Worm (Caenorhabditis elegans) whole organism, L4 larva: ENCODE results near the gene F21D5.6.
"Not testable (repeated sequence)": the region's sequence is repeated elsewhere in the genome, so short reads cannot be mapped to it uniquely, and the experiment has no call there.

Experiments
- D1046.2 ChIP-seq: fragments of 200-800 bp; sonication (Bioruptor generic); IDR thresholded peaks from 2 replicates; pipeline ENCODE4 v1.3.6; 2022; ENCODE audit warnings: missing genetic modification characterization, missing compliant biosample characterization
- R02D3.7 ChIP-seq: fragments of 150-350 bp; sonication (generic microtip); optimal IDR thresholded peaks from 3 replicates; lab custom pipeline; 2014; ENCODE audit warnings: missing biosample characterization, missing genetic modification characterization
- T26A8.4 ChIP-seq: fragments of 200-800 bp; sonication (Bioruptor generic); IDR thresholded peaks from 2 replicates; pipeline ENCODE4 v1.3.6; 2022; ENCODE audit warnings: missing genetic modification characterization, missing compliant biosample characterization
- aha-1 ChIP-seq: fragments of 150-350 bp; peaks from one replicate; lab custom pipeline; 2014; ENCODE audit warnings: missing biosample characterization, missing genetic modification characterization
- ceh-20 ChIP-seq: fragments of 200-800 bp; sonication (Bioruptor generic); IDR thresholded peaks from 2 replicates; pipeline ENCODE4 v1.3.6; 2022; ENCODE audit warnings: missing genetic modification reagents, missing genetic modification characterization, missing compliant biosample characterization
- ceh-62 ChIP-seq: sonication (generic microtip); optimal IDR thresholded peaks from 2 replicates; lab custom pipeline; 2017; ENCODE audit warnings: missing biosample characterization, missing genetic modification characterization
- ces-1 ChIP-seq: fragments of 150-350 bp; sonication (generic microtip); optimal IDR thresholded peaks from 4 replicates; lab custom pipeline; 2014; ENCODE audit warnings: missing biosample characterization, missing genetic modification reagents, missing genetic modification characterization
- ctbp-1 ChIP-seq: fragments of 200-800 bp; sonication (Bioruptor generic); IDR thresholded peaks from 2 replicates; pipeline ENCODE4 v1.3.6; 2022; ENCODE audit warnings: missing genetic modification reagents, missing genetic modification characterization, missing compliant biosample characterization
- daf-16 ChIP-seq, 3 experiments: sonication (generic microtip); optimal IDR thresholded peaks; 2 replicates each; lab custom pipeline; 2016 to 2017; ENCODE audit warnings: missing genetic modification characterization in 3 of 3, missing genetic modification reagents in 3 of 3, mild to moderate bottlenecking in 2 of 3, missing compliant biosample characterization in 2 of 3, missing biosample characterization in 1 of 3, moderate library complexity in 1 of 3
- daf-19 ChIP-seq: fragments of 200-800 bp; sonication (Bioruptor generic); conservative IDR thresholded peaks from 2 replicates; pipeline ENCODE4 v1.3.6; 2022; ENCODE audit warnings: missing genetic modification characterization, missing compliant biosample characterization
- duxl-1 ChIP-seq: sonication (generic microtip); optimal IDR thresholded peaks from 2 replicates; lab custom pipeline; 2016; ENCODE audit warnings: mild to moderate bottlenecking, missing genetic modification characterization, moderate library complexity, missing compliant biosample characterization; ENCODE audit not compliant: poor library complexity
- dve-1 ChIP-seq: sonication (generic microtip); optimal IDR thresholded peaks from 2 replicates; lab custom pipeline; 2017; ENCODE audit warnings: antibody characterized with exemption, mild to moderate bottlenecking, missing genetic modification characterization, missing compliant biosample characterization; ENCODE audit not compliant: insufficient read depth
- egl-43 ChIP-seq: fragments of 200-800 bp; sonication (Bioruptor generic); IDR thresholded peaks from 2 replicates; pipeline ENCODE4 v1.3.6; 2022; ENCODE audit warnings: missing genetic modification reagents, missing genetic modification characterization, missing compliant biosample characterization
- fkh-10 ChIP-seq: fragments of 150-350 bp; optimal IDR thresholded peaks from 2 replicates; lab custom pipeline; 2014; ENCODE audit warnings: missing biosample characterization, missing genetic modification reagents, missing genetic modification characterization
- fos-1 ChIP-seq: fragments of 150-350 bp; optimal IDR thresholded peaks from 2 replicates; lab custom pipeline; 2014; ENCODE audit warnings: missing biosample characterization, missing genetic modification characterization
- gei-8 ChIP-seq: fragments of 200-800 bp; sonication (Bioruptor generic); optimal IDR thresholded peaks from 2 replicates; lab custom pipeline; 2018; ENCODE audit warnings: mild to moderate bottlenecking, missing genetic modification characterization, missing compliant biosample characterization
- hlh-30 ChIP-seq: sonication (generic microtip); optimal IDR thresholded peaks from 2 replicates; lab custom pipeline; 2017; ENCODE audit warnings: antibody characterized with exemption, mild to moderate bottlenecking, missing genetic modification characterization, missing compliant biosample characterization; ENCODE audit not compliant: insufficient read depth
- lim-7 ChIP-seq: fragments of 200-800 bp; sonication (Bioruptor generic); IDR thresholded peaks from 2 replicates; pipeline ENCODE4 v1.3.6; 2022; ENCODE audit warnings: missing genetic modification characterization, missing compliant biosample characterization
- lin-29 ChIP-seq: fragments of 200-800 bp; sonication (Bioruptor generic); IDR thresholded peaks from 2 replicates; pipeline ENCODE4 v1.3.6; 2022; ENCODE audit warnings: missing genetic modification reagents, missing genetic modification characterization, missing compliant biosample characterization
- lin-38 ChIP-seq: fragments of 200-800 bp; sonication (Bioruptor generic); IDR thresholded peaks from 2 replicates; pipeline ENCODE4 v1.3.6; 2022; ENCODE audit warnings: missing genetic modification reagents, missing genetic modification characterization, missing compliant biosample characterization
- lir-3 ChIP-seq: sonication (generic microtip); optimal IDR thresholded peaks from 2 replicates; lab custom pipeline; 2016; ENCODE audit warnings: mild to moderate bottlenecking, missing genetic modification characterization, missing compliant biosample characterization
- madf-9 ChIP-seq: fragments of 200-800 bp; sonication (Bioruptor generic); conservative IDR thresholded peaks from 2 replicates; pipeline ENCODE4 v1.3.6; 2022; ENCODE audit warnings: missing genetic modification reagents, missing genetic modification characterization, missing compliant biosample characterization
- mdt-29 ChIP-seq: fragments of 200-800 bp; sonication (Bioruptor generic); IDR thresholded peaks from 2 replicates; pipeline ENCODE4 v1.3.6; 2022; ENCODE audit warnings: missing genetic modification reagents, missing genetic modification characterization, missing compliant biosample characterization
- mep-1 ChIP-seq: fragments of 150-350 bp; sonication (generic microtip); optimal IDR thresholded peaks from 3 replicates; lab custom pipeline; 2014; ENCODE audit warnings: missing biosample characterization, missing genetic modification characterization
- nhr-10 ChIP-seq: fragments of 150-350 bp; optimal IDR thresholded peaks from 2 replicates; lab custom pipeline; 2014; ENCODE audit warnings: missing biosample characterization, missing genetic modification characterization
- nhr-28 ChIP-seq: fragments of 150-350 bp; optimal IDR thresholded peaks from 2 replicates; lab custom pipeline; 2014; ENCODE audit warnings: missing biosample characterization, missing genetic modification characterization
- nhr-41 ChIP-seq: fragments of 200-800 bp; sonication (Bioruptor generic); IDR thresholded peaks from 2 replicates; pipeline ENCODE4 v1.3.6; 2022; ENCODE audit warnings: missing genetic modification reagents, missing genetic modification characterization, missing compliant biosample characterization
- nhr-77 ChIP-seq: fragments of 150-350 bp; optimal IDR thresholded peaks from 2 replicates; lab custom pipeline; 2014; ENCODE audit warnings: missing biosample characterization, missing genetic modification characterization
- pqm-1 ChIP-seq: sonication (generic microtip); optimal IDR thresholded peaks from 2 replicates; lab custom pipeline; 2017; ENCODE audit warnings: missing biosample characterization, missing genetic modification characterization
- snpc-1.2 ChIP-seq: fragments of 200-800 bp; sonication (Bioruptor generic); IDR thresholded peaks from 2 replicates; pipeline ENCODE4 v1.3.6; 2022; ENCODE audit warnings: missing genetic modification reagents, missing genetic modification characterization, missing compliant biosample characterization
- vab-7 ChIP-seq: fragments of 200-800 bp; sonication (Bioruptor generic); IDR thresholded peaks from 2 replicates; pipeline ENCODE4 v1.3.6; 2022; ENCODE audit warnings: missing genetic modification reagents, missing genetic modification characterization, missing compliant biosample characterization

Gene F21D5.6

DNA sequence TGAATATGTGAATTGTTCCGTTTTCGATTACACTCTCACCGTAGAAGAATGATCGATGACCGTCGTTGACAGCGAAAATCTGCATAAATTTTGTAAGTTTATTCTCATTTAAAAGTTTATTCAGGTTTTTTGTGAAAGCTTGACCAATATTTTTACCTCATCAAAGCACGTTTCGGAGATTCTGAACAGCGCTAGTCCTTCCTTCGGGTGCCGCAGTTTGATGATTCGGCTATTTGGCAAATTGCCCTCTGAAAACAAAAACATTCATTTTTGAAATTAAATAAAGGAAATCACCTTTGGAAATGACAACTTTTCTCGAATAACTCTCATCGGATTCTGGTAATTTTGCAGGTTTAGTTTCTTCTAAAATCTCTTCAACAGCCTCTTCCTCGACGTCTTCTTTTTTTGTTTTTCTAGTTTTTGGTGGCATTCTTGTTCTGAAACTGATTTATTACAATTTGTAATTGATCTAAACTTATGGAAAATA, at the start of gene F21D5.6:
Gene F21D5.6 (minus strand): TSS at position 437 of the 487 bp plus-strand sequence.
- peak; percentile 66; the same call in 1 of the 2 replicates for TF ChIP-seq T26A8.4
- peak; percentile 65 for TF ChIP-seq aha-1 (tag; lab: Kevin White, UChicago)
- no peak for TF ChIP-seq lim-7 (GFP tag; lab: Robert Waterston, UW)
- TF ChIP-seq lin-38 (GFP tag; lab: Robert Waterston, UW): peak; percentile 30; the same call in 1 of the 2 replicates
- peak; percentile 18 for TF ChIP-seq dve-1 (tag; lab: Kevin White, UChicago)
- TF ChIP-seq ceh-20 (GFP tag; lab: Robert Waterston, UW): no peak
- no peak for TF ChIP-seq daf-19 (GFP tag; lab: Robert Waterston, UW)
- no peak for TF ChIP-seq vab-7 (GFP tag; lab: Robert Waterston, UW)
- TF ChIP-seq daf-16 (GFP tag; optimal IDR thresholded peaks at IDR 0.05; lab: Kevin White, UChicago): no peak
- TF ChIP-seq daf-16 (tag; optimal IDR thresholded peaks at IDR 0.05; lab: Kevin White, UChicago): peak; percentile 27
- TF ChIP-seq nhr-41: no peak
- TF ChIP-seq madf-9 (GFP tag; lab: Robert Waterston, UW): no peak
- no peak for TF ChIP-seq duxl-1 (tag; lab: Kevin White, UChicago)
- no peak for TF ChIP-seq nhr-28 (tag; lab: Kevin White, UChicago)
- no peak for TF ChIP-seq ctbp-1
- no peak for TF ChIP-seq D1046.2 (GFP tag; lab: Robert Waterston, UW)
- no peak for TF ChIP-seq mdt-29 (GFP tag; lab: Robert Waterston, UW)
- peak; percentile 9 for TF ChIP-seq mep-1 (tag; lab: Kevin White, UChicago)

DNA sequence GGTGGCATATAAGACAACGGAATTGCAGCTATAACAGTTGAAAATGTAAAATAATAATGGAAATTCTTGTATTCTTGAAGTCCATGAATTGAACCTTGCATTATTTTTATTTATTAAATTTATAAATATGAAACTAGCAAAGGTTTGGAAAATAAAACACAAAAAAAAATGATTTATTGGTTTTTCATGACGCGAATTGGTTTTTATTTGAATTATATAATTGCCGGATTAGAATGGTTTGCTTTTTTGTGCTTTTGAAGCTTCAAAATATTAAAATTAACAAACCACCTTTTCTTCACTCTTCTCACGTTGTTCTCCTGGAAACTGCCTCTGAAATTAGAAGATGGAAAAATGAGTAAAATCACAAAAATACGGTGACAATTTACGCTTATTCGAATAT, 49.0 kb upstream of the F21D5.6 start, which contains the start of gene sru-35:
Gene sru-35 (minus strand): TSS at position 101 of the 400 bp plus-strand sequence.
- TF ChIP-seq R02D3.7: no peak

DNA sequence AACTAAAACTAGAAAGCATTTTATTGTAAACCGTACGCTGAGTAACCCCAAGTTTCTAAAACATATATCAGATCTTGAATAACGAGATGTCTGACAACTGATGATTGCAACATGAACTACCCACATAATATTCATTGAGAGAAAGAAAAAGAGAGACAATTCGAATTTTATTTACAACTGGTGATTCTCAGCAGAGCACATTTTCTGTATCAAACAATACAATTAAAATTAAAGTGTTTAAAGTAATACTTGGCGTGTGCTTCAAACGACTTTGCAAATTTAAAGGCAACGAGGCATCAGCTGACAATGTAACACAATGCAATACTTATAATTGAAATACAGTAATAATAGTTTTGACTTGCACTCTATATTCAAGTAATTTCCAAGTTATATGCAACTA, 46.9 kb upstream of the F21D5.6 start, which contains the start of gene C33D9.10:
Gene C33D9.10 (minus strand): TSS at position 101 of the 400 bp plus-strand sequence.
- not testable (repeated sequence) for TF ChIP-seq gei-8 (GFP tag; lab: Kevin White, UChicago); ces-1 (GFP tag; lab: Kevin White, UChicago); T26A8.4

DNA sequence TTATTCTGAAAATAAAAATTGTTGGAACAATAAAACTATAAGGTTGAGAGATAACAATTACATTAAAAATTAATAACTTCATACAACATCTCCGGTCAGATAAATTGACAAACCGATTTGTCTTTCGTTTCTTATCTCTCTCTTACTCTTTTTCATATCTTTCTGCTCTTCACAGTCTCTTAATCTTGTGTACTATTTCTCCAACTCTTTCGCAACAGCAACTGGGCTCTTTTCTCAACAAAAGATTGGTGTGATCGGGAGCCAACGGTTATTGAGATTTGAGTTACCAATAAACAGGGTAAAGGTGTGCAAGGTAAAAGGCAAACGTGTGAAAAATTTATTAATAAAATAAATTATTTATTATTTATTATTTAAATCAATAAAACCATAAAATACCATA, 45.5 kb upstream of the F21D5.6 start, which contains the start of gene C33D9.8:
Gene C33D9.8 (minus strand): TSS at position 99 of the 400 bp plus-strand sequence.
- TF ChIP-seq daf-16 (GFP tag; optimal IDR thresholded peaks at IDR 0.05; lab: Kevin White, UChicago) (no peak), daf-16 (tag; optimal IDR thresholded peaks at IDR 0.05; lab: Kevin White, UChicago) (peak; percentile 24), ceh-20 (GFP tag; lab: Robert Waterston, UW) (no peak), snpc-1.2 (GFP tag; lab: Robert Waterston, UW) (no peak), mep-1 (tag; lab: Kevin White, UChicago) (no peak), R02D3.7 (no peak), lir-3 (tag; lab: Kevin White, UChicago) (no peak), hlh-30 (no peak)

DNA sequence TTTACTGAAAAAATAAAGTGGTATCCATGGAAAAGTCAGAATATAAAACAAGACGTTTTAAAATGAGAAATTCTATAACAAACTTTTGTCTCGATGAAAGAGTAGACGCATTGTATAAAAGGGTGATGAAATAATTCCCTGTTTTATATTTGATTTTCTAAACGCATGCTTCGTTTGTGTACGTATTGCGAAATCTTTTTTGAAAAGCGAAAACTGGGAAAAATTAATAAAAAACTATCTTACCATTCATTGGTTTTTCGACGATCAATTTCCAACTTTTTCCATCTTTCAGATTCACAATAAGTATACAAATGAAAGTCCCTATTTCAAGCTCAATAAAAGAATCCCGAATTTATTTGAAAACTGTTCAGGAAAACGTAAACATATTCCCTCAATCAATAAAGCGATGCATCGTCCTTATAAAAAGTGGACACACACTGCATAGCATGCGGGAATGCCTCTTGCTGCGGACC, 43.7 kb upstream of the F21D5.6 start, which contains the start of gene C33D9.13:
Gene C33D9.13 (minus strand): TSS at position 423 of the 473 bp plus-strand sequence.
- TF ChIP-seq nhr-10 (no peak), fkh-10 (GFP tag; lab: Kevin White, UChicago) (no peak), lim-7 (GFP tag; lab: Robert Waterston, UW) (no peak), lin-29 (GFP tag; lab: Robert Waterston, UW) (no peak), daf-19 (GFP tag; lab: Robert Waterston, UW) (no peak), ceh-62 (tag; lab: Kevin White, UChicago) (no peak), fos-1 (no peak), nhr-77 (no peak), pqm-1 (tag; lab: Kevin White, UChicago) (no peak), egl-43 (no peak), aha-1 (tag; lab: Kevin White, UChicago) (no peak)
